Worm (Caenorhabditis elegans): ENCODE results near the gene srlf-35.
A peak's percentile ranks its signal among the peaks of the same experiment; 100 is the strongest.

The srlf-35 gene

ce11 chrV:527602-528001, 23.8 kb downstream of the srlf-35 start, which contains the start of gene srw-108:
srw-108 (plus strand) TSS chrV:527902.
- TF ChIP-seq snpc-4 (tag; optimal IDR thresholded peaks at IDR 0.05): no peak
- no peak for TF ChIP-seq nhr-129 (tag; optimal IDR thresholded peaks at IDR 0.05)
- no peak for TF ChIP-seq lin-39 (tag; optimal IDR thresholded peaks at IDR 0.05)
- TF ChIP-seq nhr-23 (tag; optimal IDR thresholded peaks at IDR 0.05): no peak

- TF ChIP-seq F13H6.1 (tag; optimal IDR thresholded peaks at IDR 0.05) (peak; percentile 81), Y55F3AM.14 (GFP tag; optimal IDR thresholded peaks at IDR 0.05) (no peak), ztf-11 (tag; optimal IDR thresholded peaks at IDR 0.05) (no peak), nhr-77 (tag; optimal IDR thresholded peaks at IDR 0.05) (no peak), unc-62 (GFP tag; optimal IDR thresholded peaks at IDR 0.05) (no peak), nhr-10 (tag; optimal IDR thresholded peaks at IDR 0.05) (no peak), nhr-12 (tag; optimal IDR thresholded peaks at IDR 0.05) (no peak), nhr-6 (tag; optimal IDR thresholded peaks at IDR 0.05) (peak; percentile 15), unc-39 (tag; optimal IDR thresholded peaks at IDR 0.05) (no peak), alr-1 (tag; optimal IDR thresholded peaks at IDR 0.05) (no peak), peb-1 (tag; optimal IDR thresholded peaks at IDR 0.05) (no peak), nhr-21 (tag; optimal IDR thresholded peaks at IDR 0.05) (peak; percentile 66), nhr-129 (tag; optimal IDR thresholded peaks at IDR 0.05) (peak; percentile 97), egl-27 (tag; optimal IDR thresholded peaks at IDR 0.05) (peak; percentile 83), fos-1 (tag; optimal IDR thresholded peaks at IDR 0.05) (peak; percentile 93), zag-1 (tag; optimal IDR thresholded peaks at IDR 0.05) (no peak), lsy-2 (tag; optimal IDR thresholded peaks at IDR 0.05) (no peak), ZK546.5 (tag; optimal IDR thresholded peaks at IDR 0.05) (no peak), lin-13 (GFP tag; optimal IDR thresholded peaks at IDR 0.05) (no peak), nhr-25 (tag; optimal IDR thresholded peaks at IDR 0.05) (no peak), nhr-11 (tag; optimal IDR thresholded peaks at IDR 0.05) (no peak), nhr-23 (tag; optimal IDR thresholded peaks at IDR 0.05) (no peak), snpc-4 (tag; optimal IDR thresholded peaks at IDR 0.05) (peak; percentile 17), elt-3 (tag; optimal IDR thresholded peaks at IDR 0.05) (no peak), dmd-4 (tag; optimal IDR thresholded peaks at IDR 0.05) (no peak), gmeb-1 (tag; optimal IDR thresholded peaks at IDR 0.05) (peak; percentile 29), elt-1 (tag; optimal IDR thresholded peaks at IDR 0.05) (no peak), unc-55 (GFP tag; optimal IDR thresholded peaks at IDR 0.05) (peak; percentile 70), nhr-237 (tag; optimal IDR thresholded peaks at IDR 0.05) (no peak), mab-5 (tag; optimal IDR thresholded peaks at IDR 0.05) (no peak), sma-3 (GFP tag; optimal IDR thresholded peaks at IDR 0.05) (peak; percentile 61), ama-1 (optimal IDR thresholded peaks at IDR 0.05) (no peak), skn-1 (tag; optimal IDR thresholded peaks at IDR 0.05) (no peak), ceh-82 (tag; optimal IDR thresholded peaks at IDR 0.05) (no peak), aly-2 (tag; optimal IDR thresholded peaks at IDR 0.05) (no peak), R02D3.7 (tag; optimal IDR thresholded peaks at IDR 0.05) (no peak), sem-4 (tag; optimal IDR thresholded peaks at IDR 0.05) (no peak), sma-9 (GFP tag; optimal IDR thresholded peaks at IDR 0.05) (peak; percentile 99), sma-9 (tag; optimal IDR thresholded peaks at IDR 0.05) (peak; percentile 43), ztf-1 (GFP tag; conservative IDR thresholded peaks at IDR 0.05) (no peak), ceh-16 (tag; optimal IDR thresholded peaks at IDR 0.05) (peak; percentile 18), blmp-1 (tag; optimal IDR thresholded peaks at IDR 0.05; ENCODE audit: insufficient read depth) (peak; percentile 64), ztf-4 (tag; optimal IDR thresholded peaks at IDR 0.05) (no peak), C34F6.9 (tag; optimal IDR thresholded peaks at IDR 0.05) (peak; percentile 62), mbf-1 (tag; optimal IDR thresholded peaks at IDR 0.05) (no peak), crh-2 (tag; optimal IDR thresholded peaks at IDR 0.05) (peak; percentile 63), lin-11 (tag; optimal IDR thresholded peaks at IDR 0.05) (no peak), lin-39 (tag; optimal IDR thresholded peaks at IDR 0.05) (no peak), mdl-1 (tag; optimal IDR thresholded peaks at IDR 0.05) (peak in 1 of 2 experiments; percentile 51)
Measured at ce11 chrV:532046-532445, 28.2 kb downstream of the srlf-35 start, which contains the start of gene nhr-58. nhr-58 (plus strand) TSS chrV:532259.
